Worm (Caenorhabditis elegans) whole organism, mixed stage, embryonic: ENCODE results near the gene srw-62.

ENCODE experiments used
- mep-1 ChIP-seq: fragments of 150-350 bp; optimal IDR thresholded peaks from 2 replicates; lab custom pipeline; 2017; ENCODE audit warnings: missing biosample characterization, missing genetic modification reagents, missing genetic modification characterization, inconsistent platforms
- nhr-237 ChIP-seq: fragments of 150-350 bp; optimal IDR thresholded peaks from 2 replicates; lab custom pipeline; 2014; ENCODE audit warnings: missing biosample characterization, missing genetic modification characterization

DNA sequence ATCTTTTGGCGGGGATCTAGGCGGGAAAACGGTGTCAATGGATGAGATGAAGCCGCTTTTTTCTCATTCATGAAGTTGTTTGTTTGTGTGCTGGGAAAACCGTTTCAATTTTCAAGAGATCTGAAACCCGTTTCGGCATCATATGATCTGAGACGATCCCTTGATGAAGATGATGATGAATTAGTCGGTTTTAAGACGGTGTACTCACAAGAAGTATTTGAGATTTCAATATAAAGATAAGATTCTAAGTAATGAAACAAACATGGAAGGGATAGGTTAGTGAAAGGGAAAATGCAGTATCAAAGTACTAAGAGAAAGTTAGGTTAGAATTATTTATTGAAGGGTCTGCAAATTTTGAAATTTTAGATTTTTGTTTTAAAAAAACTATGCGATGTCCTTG lies 17.1 kb upstream of the srw-62 start:
- TF ChIP-seq nhr-237 (tag; lab: Kevin White, UChicago) (no peak), mep-1 (tag; lab: Kevin White, UChicago) (no peak)
